Fruit fly (Drosophila melanogaster) Kc167 (cell line): ENCODE results near the gene CG31740.

Experiments used
- Sin3A ChIP-seq: fragments of >200 bp; optimal IDR thresholded peaks from 2 replicates; lab custom pipeline; 2018; ENCODE audit warnings: missing external identifiers
- h ChIP-seq: fragments of >200 bp; optimal IDR thresholded peaks from 3 replicates; lab custom pipeline; 2018; ENCODE audit warnings: missing external identifiers
- insv ChIP-seq: fragments of >200 bp; optimal IDR thresholded peaks from 3 replicates; lab custom pipeline; 2018; ENCODE audit warnings: missing external identifiers
- psq ChIP-seq: fragments of >200 bp; optimal IDR thresholded peaks from 2 replicates; lab custom pipeline; 2017; ENCODE audit warnings: missing external identifiers
- ttk ChIP-seq: sonication (Bioruptor generic); optimal IDR thresholded peaks from 2 replicates; lab custom pipeline; 2017; ENCODE audit warnings: missing external identifiers

- TF ChIP-seq ttk: no peak
- no peak for TF ChIP-seq Sin3A (lab: Kevin White, UChicago)
- TF ChIP-seq psq (lab: Kevin White, UChicago): no peak
- TF ChIP-seq insv: no peak
- no peak for TF ChIP-seq h (lab: Kevin White, UChicago)
Measured at dm6 chr2L:18007060-18007459, 1.7 kb upstream of the CG31740 start, which contains the start of gene CG42659.
